Fruit fly (Drosophila melanogaster) whole organism, embryonic: ENCODE data around the gene CG17777.

ENCODE experiments used
- Bteb2 ChIP-seq: fragments of 200-800 bp; sonication (Bioruptor generic); optimal IDR thresholded peaks from 2 replicates; lab custom pipeline; 2016; ENCODE audit warnings: missing biosample characterization, missing genetic modification characterization
- CG10209 ChIP-seq: fragments of 200-800 bp; sonication (Bioruptor generic); optimal IDR thresholded peaks from 3 replicates; lab custom pipeline; 2017; ENCODE audit warnings: missing biosample characterization, mild to moderate bottlenecking, missing genetic modification characterization, missing genetic modification reagents
- CG10274 ChIP-seq: fragments of 200-800 bp; sonication (Bioruptor generic); optimal IDR thresholded peaks from 3 replicates; lab custom pipeline; 2017; ENCODE audit warnings: missing biosample characterization, mild to moderate bottlenecking, missing genetic modification characterization
- CG14050 ChIP-seq: fragments of 200-800 bp; sonication (Bioruptor generic); IDR thresholded peaks from 3 replicates; pipeline ENCODE4 v1.3.6; 2022; ENCODE audit warnings: missing biosample characterization, missing genetic modification characterization
- CG15479 ChIP-seq: fragments of 200-800 bp; sonication (Bioruptor generic); optimal IDR thresholded peaks from 3 replicates; lab custom pipeline; 2019; ENCODE audit warnings: missing biosample characterization, mild to moderate bottlenecking, missing genetic modification characterization, moderate library complexity
- CG17359 ChIP-seq: fragments of 200-800 bp; sonication (Bioruptor generic); optimal IDR thresholded peaks from 3 replicates; lab custom pipeline; 2018; ENCODE audit warnings: missing biosample characterization, mild to moderate bottlenecking, missing genetic modification characterization, moderate library complexity
- CG17361 ChIP-seq: fragments of 200-800 bp; sonication (Bioruptor generic); IDR thresholded peaks from 3 replicates; pipeline ENCODE4 v1.3.6; 2022; ENCODE audit warnings: missing biosample characterization, missing genetic modification characterization
- CG18262 ChIP-seq: fragments of 200-800 bp; optimal IDR thresholded peaks from 3 replicates; lab custom pipeline; 2019; ENCODE audit warnings: missing biosample characterization, mild to moderate bottlenecking, missing genetic modification characterization, moderate library complexity
- CG1832 ChIP-seq: fragments of 200-800 bp; sonication (Bioruptor generic); optimal IDR thresholded peaks from 2 replicates; lab custom pipeline; 2017; ENCODE audit warnings: missing biosample characterization, mild to moderate bottlenecking, missing genetic modification characterization, inconsistent platforms
- CG2120 ChIP-seq: fragments of 200-800 bp; sonication (Bioruptor generic); optimal IDR thresholded peaks from 3 replicates; lab custom pipeline; 2016; ENCODE audit warnings: missing biosample characterization, missing genetic modification characterization
- CG30020 ChIP-seq: fragments of 200-800 bp; optimal IDR thresholded peaks from 2 replicates; lab custom pipeline; 2019; ENCODE audit warnings: missing biosample characterization, mild to moderate bottlenecking, missing genetic modification characterization, moderate library complexity
- CG30431 ChIP-seq: fragments of 200-800 bp; sonication (Bioruptor generic); optimal IDR thresholded peaks from 2 replicates; lab custom pipeline; 2017; ENCODE audit warnings: missing biosample characterization, missing genetic modification characterization
- CG34224 ChIP-seq: fragments of 200-800 bp; sonication (Bioruptor generic); IDR thresholded peaks from 3 replicates; pipeline ENCODE4 v1.3.6; 2022; ENCODE audit warnings: missing biosample characterization, missing genetic modification characterization; ENCODE audit not compliant: partially characterized antibody
- CG3995 ChIP-seq: fragments of 200-800 bp; sonication (Bioruptor generic); optimal IDR thresholded peaks from 3 replicates; lab custom pipeline; 2016; ENCODE audit warnings: missing biosample characterization, missing genetic modification characterization
- CG4424 ChIP-seq: fragments of 200-800 bp; sonication (Bioruptor generic); optimal IDR thresholded peaks from 3 replicates; lab custom pipeline; 2016; ENCODE audit warnings: missing biosample characterization, missing genetic modification characterization
- CG4820 ChIP-seq: fragments of 200-800 bp; sonication (Bioruptor generic); optimal IDR thresholded peaks from 3 replicates; lab custom pipeline; 2016; ENCODE audit warnings: missing biosample characterization, missing genetic modification characterization
- CG6254 ChIP-seq: fragments of 200-800 bp; sonication (Bioruptor generic); optimal IDR thresholded peaks from 3 replicates; lab custom pipeline; 2017; ENCODE audit warnings: mild to moderate bottlenecking, missing biosample characterization, missing genetic modification reagents, missing genetic modification characterization
- CG7357 ChIP-seq: fragments of 200-800 bp; sonication (Bioruptor generic); IDR thresholded peaks from 3 replicates; pipeline ENCODE4 v1.3.6; 2022; ENCODE audit warnings: missing biosample characterization, missing genetic modification characterization
- CG7786 ChIP-seq: fragments of 200-800 bp; sonication (Bioruptor generic); optimal IDR thresholded peaks from 2 replicates; lab custom pipeline; 2016; ENCODE audit warnings: missing biosample characterization, missing genetic modification characterization
- CG9817 ChIP-seq: fragments of 200-800 bp; sonication (Bioruptor generic); optimal IDR thresholded peaks from 2 replicates; lab custom pipeline; 2018; ENCODE audit warnings: missing biosample characterization, mild to moderate bottlenecking, missing genetic modification characterization, moderate library complexity
- CG9932 ChIP-seq: fragments of 200-800 bp; sonication (Bioruptor generic); IDR thresholded peaks from 2 replicates; pipeline ENCODE4 v1.3.6; 2022; ENCODE audit warnings: missing biosample characterization, missing genetic modification characterization
- D19B ChIP-seq: fragments of 200-800 bp; sonication (Bioruptor generic); optimal IDR thresholded peaks from 2 replicates; lab custom pipeline; 2017; ENCODE audit warnings: missing biosample characterization, mild to moderate bottlenecking, missing genetic modification characterization
- Dek ChIP-seq: fragments of 200-800 bp; sonication (Bioruptor generic); optimal IDR thresholded peaks from 3 replicates; lab custom pipeline; 2019; ENCODE audit warnings: missing biosample characterization, mild to moderate bottlenecking, missing genetic modification characterization, moderate library complexity
- Fer1 ChIP-seq: fragments of 200-800 bp; sonication (Bioruptor generic); optimal IDR thresholded peaks from 2 replicates; lab custom pipeline; 2017; ENCODE audit warnings: missing biosample characterization, mild to moderate bottlenecking, missing genetic modification characterization
- HmgZ ChIP-seq: fragments of 200-800 bp; sonication (Bioruptor generic); optimal IDR thresholded peaks from 2 replicates; lab custom pipeline; 2018; ENCODE audit warnings: missing biosample characterization, mild to moderate bottlenecking, missing genetic modification characterization
- Hmr ChIP-seq: fragments of 200-800 bp; sonication (Bioruptor generic); optimal IDR thresholded peaks from 3 replicates; lab custom pipeline; 2017; ENCODE audit warnings: mild to moderate bottlenecking, missing biosample characterization, missing genetic modification reagents, missing genetic modification characterization
- Nf-YB ChIP-seq: fragments of 200-800 bp; sonication (Bioruptor generic); optimal IDR thresholded peaks from 3 replicates; lab custom pipeline; 2019; ENCODE audit warnings: missing biosample characterization, mild to moderate bottlenecking, missing genetic modification characterization, moderate library complexity
- Xrp1 ChIP-seq: fragments of 200-800 bp; sonication (Bioruptor generic); IDR thresholded peaks from 2 replicates; pipeline ENCODE4 v1.3.6; 2022; ENCODE audit warnings: missing biosample characterization, missing genetic modification characterization
- amos ChIP-seq: fragments of 200-800 bp; sonication (Bioruptor generic); IDR thresholded peaks from 2 replicates; pipeline ENCODE4 v1.3.6; 2022; ENCODE audit warnings: missing biosample characterization, missing genetic modification characterization; ENCODE audit not compliant: partially characterized antibody
- bab2 ChIP-seq: fragments of 200-800 bp; sonication (Bioruptor generic); optimal IDR thresholded peaks from 2 replicates; lab custom pipeline; 2016; ENCODE audit warnings: missing biosample characterization, missing genetic modification characterization
- bigmax ChIP-seq: fragments of 200-800 bp; sonication (Bioruptor generic); optimal IDR thresholded peaks from 2 replicates; lab custom pipeline; 2018; ENCODE audit warnings: missing biosample characterization, mild to moderate bottlenecking, missing genetic modification characterization
- btn ChIP-seq: fragments of 200-800 bp; sonication (Bioruptor generic); optimal IDR thresholded peaks from 2 replicates; lab custom pipeline; 2016; ENCODE audit warnings: missing biosample characterization, missing genetic modification characterization
- corto ChIP-seq: fragments of 200-800 bp; sonication (Bioruptor generic); optimal IDR thresholded peaks from 2 replicates; lab custom pipeline; 2016; ENCODE audit warnings: missing biosample characterization, mild to moderate bottlenecking, missing genetic modification characterization, moderate library complexity
- crc ChIP-seq: fragments of 200-800 bp; sonication (Bioruptor generic); optimal IDR thresholded peaks from 2 replicates; lab custom pipeline; 2016; ENCODE audit warnings: missing biosample characterization, missing genetic modification characterization
- crp ChIP-seq, 2 experiments: fragments of 200-800 bp; sonication (Bioruptor generic); optimal IDR thresholded peaks; 2 replicates in 1 of 2; 3 replicates in 1 of 2; lab custom pipeline; 2017; ENCODE audit warnings: missing biosample characterization in 2 of 2, missing genetic modification characterization in 2 of 2, mild to moderate bottlenecking in 1 of 2, moderate library complexity in 1 of 2
- cwo ChIP-seq: fragments of 200-800 bp; sonication (Bioruptor generic); optimal IDR thresholded peaks from 3 replicates; lab custom pipeline; 2017; ENCODE audit warnings: missing biosample characterization, missing genetic modification characterization, mild to moderate bottlenecking, moderate library complexity, missing genetic modification reagents
- fd3F ChIP-seq: fragments of 200-800 bp; sonication (Bioruptor generic); optimal IDR thresholded peaks from 2 replicates; lab custom pipeline; 2018; ENCODE audit warnings: missing biosample characterization, mild to moderate bottlenecking, missing genetic modification characterization, moderate library complexity
- fd64A ChIP-seq: fragments of 200-800 bp; sonication (Bioruptor generic); optimal IDR thresholded peaks from 3 replicates; lab custom pipeline; 2018; ENCODE audit warnings: missing biosample characterization, mild to moderate bottlenecking, missing genetic modification characterization
- grau ChIP-seq: fragments of 200-800 bp; optimal IDR thresholded peaks from 3 replicates; lab custom pipeline; 2019; ENCODE audit warnings: missing biosample characterization, mild to moderate bottlenecking, missing genetic modification characterization, moderate library complexity
- gsb ChIP-seq: fragments of 200-800 bp; sonication (Bioruptor generic); IDR thresholded peaks from 2 replicates; pipeline ENCODE4 v1.3.6; 2022; ENCODE audit warnings: missing biosample characterization, missing genetic modification characterization
- hkb ChIP-seq, 2 experiments: fragments of 200-800 bp in 1 of 2; fragments of >200 bp in 1 of 2; sonication (Bioruptor generic) in 1 of 2; IDR thresholded peaks in 1 of 2; optimal IDR thresholded peaks in 1 of 2; 2 replicates each; pipeline versions ENCODE4 v1.3.6 to Lab custom; 2017 to 2022; ENCODE audit warnings: missing biosample characterization in 1 of 2, missing genetic modification characterization in 1 of 2
- jing ChIP-seq: fragments of 200-800 bp; sonication (Bioruptor generic); optimal IDR thresholded peaks from 2 replicates; lab custom pipeline; 2018; ENCODE audit warnings: missing biosample characterization, mild to moderate bottlenecking, missing genetic modification characterization
- kay ChIP-seq: fragments of 200-800 bp; sonication (Bioruptor generic); optimal IDR thresholded peaks from 2 replicates; lab custom pipeline; 2016; ENCODE audit warnings: missing biosample characterization, missing genetic modification characterization
- peb ChIP-seq: fragments of 200-800 bp; sonication (Bioruptor generic); IDR thresholded peaks from 2 replicates; pipeline ENCODE4 v1.3.6; 2022; ENCODE audit warnings: missing biosample characterization, missing genetic modification characterization
- pzg ChIP-seq: fragments of 200-800 bp; sonication (Bioruptor generic); optimal IDR thresholded peaks from 3 replicates; lab custom pipeline; 2018; ENCODE audit warnings: missing biosample characterization, mild to moderate bottlenecking, missing genetic modification characterization, moderate library complexity
- sima ChIP-seq: fragments of 200-800 bp; sonication (Bioruptor generic); optimal IDR thresholded peaks from 2 replicates; lab custom pipeline; 2016; ENCODE audit warnings: missing biosample characterization, missing genetic modification characterization
- sisA ChIP-seq: fragments of 200-800 bp; sonication (Bioruptor generic); IDR thresholded peaks from 2 replicates; pipeline ENCODE4 v1.3.6; 2022; ENCODE audit warnings: missing biosample characterization, missing genetic modification characterization
- ssp ChIP-seq: fragments of 200-800 bp; sonication (Bioruptor generic); IDR thresholded peaks from 2 replicates; pipeline ENCODE4 v1.3.6; 2022; ENCODE audit warnings: missing biosample characterization, missing genetic modification characterization

The CG17777 gene

dm6 chrX:2137587-2138341 is 48.9 kb upstream of the CG17777 start (continued):
- TF ChIP-seq sima: peak; percentile 89
- peak; percentile 86 for TF ChIP-seq D19B
- peak; percentile 20 for TF ChIP-seq pzg (GFP tag; lab: Kevin White, UChicago)
- TF ChIP-seq grau (tag; lab: Kevin White, UChicago): peak; percentile 99
- peak; percentile 95 for TF ChIP-seq CG7786 (GFP tag; lab: Kevin White, UChicago)
- peak; percentile 99 for TF ChIP-seq HmgZ (tag; lab: Kevin White, UChicago)
- peak; percentile 88 for TF ChIP-seq Nf-YB
- peak in 1 of 2 experiments; percentile 65 for TF ChIP-seq crp (GFP tag; optimal IDR thresholded peaks at IDR 0.05; lab: Kevin White, UChicago)
- peak; percentile 100 for TF ChIP-seq Fer1 (GFP tag; lab: Kevin White, UChicago)
- TF ChIP-seq CG3995 (GFP tag; lab: Kevin White, UChicago): peak; percentile 86
- TF ChIP-seq gsb (GFP tag; lab: Robert Waterston, UW): peak; percentile 98
- peak; percentile 94 for TF ChIP-seq kay (GFP tag; lab: Kevin White, UChicago)
- TF ChIP-seq bigmax (GFP tag; lab: Kevin White, UChicago): peak; percentile 79
- TF ChIP-seq fd3F (GFP tag; lab: Kevin White, UChicago): peak; percentile 99
- peak; percentile 97 for TF ChIP-seq Bteb2
- TF ChIP-seq Dek (tag; lab: Kevin White, UChicago): peak; percentile 99
- TF ChIP-seq CG6254 (GFP tag; lab: Kevin White, UChicago): peak; percentile 97
- TF ChIP-seq peb (GFP tag; lab: Robert Waterston, UW): peak; percentile 99
- TF ChIP-seq CG4424 (GFP tag; lab: Kevin White, UChicago): peak; percentile 99
- peak; percentile 99 for TF ChIP-seq CG10209 (GFP tag; lab: Kevin White, UChicago)
- TF ChIP-seq CG14050 (GFP tag; lab: Robert Waterston, UW): peak; percentile 98
- TF ChIP-seq crc (GFP tag; lab: Kevin White, UChicago): peak; percentile 83
- peak; percentile 99 for TF ChIP-seq CG18262 (tag; lab: Kevin White, UChicago)
- TF ChIP-seq Xrp1 (GFP tag; lab: Robert Waterston, UW): peak; percentile 99
- peak; percentile 98 for TF ChIP-seq CG4820
- peak; percentile 99 for TF ChIP-seq CG17359 (tag; lab: Kevin White, UChicago)
- TF ChIP-seq jing: peak; percentile 98
- TF ChIP-seq bab2: peak; percentile 79
- TF ChIP-seq sisA (GFP tag; lab: Robert Waterston, UW): peak; percentile 99
- peak; percentile 96 for TF ChIP-seq CG7357 (GFP tag; lab: Robert Waterston, UW)
- peak; percentile 98 for TF ChIP-seq CG9932 (GFP tag; lab: Robert Waterston, UW)
- no peak for TF ChIP-seq CG1832
- TF ChIP-seq CG30431 (GFP tag; lab: Kevin White, UChicago): peak; percentile 98
- peak; percentile 99 for TF ChIP-seq Hmr
- TF ChIP-seq CG30020: peak; percentile 84
- TF ChIP-seq CG17361 (GFP tag; lab: Robert Waterston, UW): peak; percentile 96
- peak; percentile 98 for TF ChIP-seq CG2120 (GFP tag; lab: Kevin White, UChicago)
- peak; percentile 97 for TF ChIP-seq corto (GFP tag; lab: Kevin White, UChicago)
- peak; percentile 61; the same call in 1 of the 3 replicates for TF ChIP-seq CG34224
- 0 out of 2 replicates have a peak, but pooled peaks have one; percentile 5 for TF ChIP-seq amos (GFP tag; lab: Robert Waterston, UW)
- TF ChIP-seq cwo (GFP tag; lab: Kevin White, UChicago): peak; percentile 98
- peak; percentile 92 for TF ChIP-seq CG15479 (GFP tag; lab: Kevin White, UChicago)
- TF ChIP-seq CG10274 (GFP tag; lab: Kevin White, UChicago): peak; percentile 96
- peak; percentile 97 for TF ChIP-seq fd64A (GFP tag; lab: Kevin White, UChicago)
- peak; percentile 14 for TF ChIP-seq hkb (optimal IDR thresholded peaks at IDR 0.05; lab: Kevin White, UChicago)
- peak; percentile 99 for TF ChIP-seq hkb (GFP tag; IDR thresholded peaks at IDR 0.05; lab: Robert Waterston, UW)
- peak; percentile 93 for TF ChIP-seq ssp
- peak; percentile 72 for TF ChIP-seq btn
- TF ChIP-seq CG9817: peak; percentile 99
